Fruit fly (Drosophila melanogaster) whole organism, embryonic: ENCODE results near the gene CG44836.

Experiments used
- ATbp ChIP-seq: fragments of 200-800 bp; sonication (Bioruptor generic); optimal IDR thresholded peaks from 2 replicates; lab custom pipeline; 2017; ENCODE audit warnings: missing biosample characterization, mild to moderate bottlenecking, missing genetic modification characterization, missing genetic modification reagents
- Adf1 ChIP-seq: fragments of 200-800 bp; sonication (Bioruptor generic); IDR thresholded peaks from 2 replicates; pipeline ENCODE4 v1.3.6; 2022; ENCODE audit warnings: missing biosample characterization, missing genetic modification characterization
- Asciz ChIP-seq: fragments of 200-800 bp; sonication (Bioruptor generic); optimal IDR thresholded peaks from 2 replicates; lab custom pipeline; 2017; ENCODE audit warnings: missing biosample characterization, mild to moderate bottlenecking, missing genetic modification characterization, missing genetic modification reagents
- CG10565 ChIP-seq: fragments of 200-800 bp; sonication (Bioruptor generic); optimal IDR thresholded peaks from 3 replicates; lab custom pipeline; 2016; ENCODE audit warnings: missing biosample characterization, mild to moderate bottlenecking, missing genetic modification characterization
- CG11093 ChIP-seq: fragments of 200-800 bp; sonication (Bioruptor generic); IDR thresholded peaks from 3 replicates; pipeline ENCODE4 v1.3.6; 2022; ENCODE audit warnings: missing biosample characterization, missing genetic modification characterization
- CG11456 ChIP-seq: fragments of 200-800 bp; sonication (Bioruptor generic); IDR thresholded peaks from 3 replicates; pipeline ENCODE4 v1.3.6; 2022; ENCODE audit warnings: missing biosample characterization, missing genetic modification characterization
- CG11504 ChIP-seq: fragments of 200-800 bp; sonication (Bioruptor generic); optimal IDR thresholded peaks from 3 replicates; lab custom pipeline; 2019; ENCODE audit warnings: missing biosample characterization, mild to moderate bottlenecking, missing genetic modification characterization, moderate library complexity
- CG13287 ChIP-seq: fragments of 200-800 bp; sonication (Bioruptor generic); IDR thresholded peaks from 2 replicates; pipeline ENCODE4 v1.3.6; 2022; ENCODE audit warnings: missing biosample characterization, missing genetic modification characterization; ENCODE audit not compliant: partially characterized antibody
- CG13775 ChIP-seq: fragments of 200-800 bp; sonication (Bioruptor generic); optimal IDR thresholded peaks from 3 replicates; lab custom pipeline; 2017; ENCODE audit warnings: missing biosample characterization, mild to moderate bottlenecking, missing genetic modification characterization
- CG18619 ChIP-seq: fragments of 200-800 bp; sonication (Bioruptor generic); optimal IDR thresholded peaks from 3 replicates; lab custom pipeline; 2017; ENCODE audit warnings: missing biosample characterization, mild to moderate bottlenecking, missing genetic modification characterization
- CG2678 ChIP-seq: fragments of 200-800 bp; sonication (Bioruptor generic); optimal IDR thresholded peaks from 3 replicates; lab custom pipeline; 2019; ENCODE audit warnings: missing biosample characterization, mild to moderate bottlenecking, missing genetic modification characterization, moderate library complexity
- CG31388 ChIP-seq: fragments of 200-800 bp; sonication (Bioruptor generic); optimal IDR thresholded peaks from 2 replicates; lab custom pipeline; 2016; ENCODE audit warnings: missing biosample characterization, missing genetic modification characterization
- CG32767 ChIP-seq: fragments of 200-800 bp; sonication (Bioruptor generic); IDR thresholded peaks from 2 replicates; pipeline ENCODE4 v1.3.6; 2022; ENCODE audit warnings: missing biosample characterization, missing genetic modification characterization
- CG3726 ChIP-seq: fragments of 200-800 bp; sonication (Bioruptor generic); IDR thresholded peaks from 3 replicates; pipeline ENCODE4, ENCODE4 v1.3.6; 2022; ENCODE audit warnings: missing biosample characterization, missing genetic modification characterization
- CG3847 ChIP-seq: fragments of 200-800 bp; sonication (Bioruptor generic); IDR thresholded peaks from 2 replicates; pipeline ENCODE4 v1.3.6; 2022; ENCODE audit warnings: missing biosample characterization, missing genetic modification characterization
- CG6765 ChIP-seq: fragments of 200-800 bp; sonication (Bioruptor generic); optimal IDR thresholded peaks from 3 replicates; lab custom pipeline; 2017; ENCODE audit warnings: missing biosample characterization, mild to moderate bottlenecking, missing genetic modification characterization
- CG9817 ChIP-seq: fragments of 200-800 bp; sonication (Bioruptor generic); optimal IDR thresholded peaks from 2 replicates; lab custom pipeline; 2018; ENCODE audit warnings: missing biosample characterization, mild to moderate bottlenecking, missing genetic modification characterization, moderate library complexity
- CG9876 ChIP-seq: fragments of 200-800 bp; sonication (Bioruptor generic); optimal IDR thresholded peaks from 2 replicates; lab custom pipeline; 2016; ENCODE audit warnings: missing biosample characterization, missing genetic modification characterization
- Dad ChIP-seq: fragments of 200-800 bp; sonication (Bioruptor generic); optimal IDR thresholded peaks from 3 replicates; lab custom pipeline; 2016; ENCODE audit warnings: missing biosample characterization, missing genetic modification characterization
- Eip74EF ChIP-seq, 2 experiments: fragments of 200-800 bp in 1 of 2; fragments of >200 bp in 1 of 2; sonication (Bioruptor generic) in 1 of 2; optimal IDR thresholded peaks; 2 replicates each; lab custom pipeline; 2017 to 2019; ENCODE audit warnings: missing biosample characterization in 2 of 2, missing genetic modification characterization in 2 of 2, mild to moderate bottlenecking in 1 of 2, moderate library complexity in 1 of 2
- Elba2 ChIP-seq: fragments of 200-800 bp; sonication (Bioruptor generic); optimal IDR thresholded peaks from 3 replicates; lab custom pipeline; 2016; ENCODE audit warnings: missing biosample characterization, missing genetic modification characterization
- Fer3 ChIP-seq: fragments of 200-800 bp; sonication (Bioruptor generic); optimal IDR thresholded peaks from 2 replicates; lab custom pipeline; 2018; ENCODE audit warnings: missing biosample characterization, mild to moderate bottlenecking, missing genetic modification characterization, moderate library complexity
- H2.0 ChIP-seq: fragments of 200-800 bp; sonication (Bioruptor generic); IDR thresholded peaks from 2 replicates; pipeline ENCODE4 v1.3.6; 2022; ENCODE audit warnings: missing biosample characterization, missing genetic modification characterization
- HHEX ChIP-seq: fragments of 200-800 bp; sonication (Bioruptor generic); optimal IDR thresholded peaks from 3 replicates; lab custom pipeline; 2017; ENCODE audit warnings: missing biosample characterization, mild to moderate bottlenecking, missing genetic modification characterization, missing genetic modification reagents
- Meics ChIP-seq: fragments of 200-800 bp; sonication (Bioruptor generic); optimal IDR thresholded peaks from 2 replicates; lab custom pipeline; 2017; ENCODE audit warnings: missing biosample characterization, mild to moderate bottlenecking, missing genetic modification characterization
- NC2β ChIP-seq: fragments of 200-800 bp; sonication (Bioruptor generic); optimal IDR thresholded peaks from 2 replicates; lab custom pipeline; 2016; ENCODE audit warnings: missing biosample characterization, missing genetic modification characterization
- Neu2 ChIP-seq: fragments of 200-800 bp; sonication (Bioruptor generic); optimal IDR thresholded peaks from 3 replicates; lab custom pipeline; 2016; ENCODE audit warnings: missing biosample characterization, missing genetic modification characterization, borderline replicate concordance
- Six4 ChIP-seq: fragments of 200-800 bp; sonication (Bioruptor generic); optimal IDR thresholded peaks from 2 replicates; lab custom pipeline; 2016; ENCODE audit warnings: missing biosample characterization, missing genetic modification characterization
- Stat92E ChIP-seq, 3 experiments: fragments of >200 bp in 2 of 3; fragments of 200-800 bp in 1 of 3; sonication (Bioruptor generic) in 1 of 3; optimal IDR thresholded peaks; 2 replicates each; lab custom pipeline; 2017 to 2019; ENCODE audit warnings: missing biosample characterization in 3 of 3, missing genetic modification characterization in 3 of 3, mild to moderate bottlenecking in 1 of 3, moderate library complexity in 1 of 3
- Tbp ChIP-seq: fragments of >200 bp; optimal IDR thresholded peaks from 2 replicates; lab custom pipeline; 2018; ENCODE audit warnings: missing biosample characterization, missing genetic modification characterization
- Xrp1 ChIP-seq: fragments of 200-800 bp; sonication (Bioruptor generic); IDR thresholded peaks from 2 replicates; pipeline ENCODE4 v1.3.6; 2022; ENCODE audit warnings: missing biosample characterization, missing genetic modification characterization
- YL-1 ChIP-seq: fragments of 200-800 bp; sonication (Bioruptor generic); optimal IDR thresholded peaks from 3 replicates; lab custom pipeline; 2017; ENCODE audit warnings: missing biosample characterization, mild to moderate bottlenecking, missing genetic modification characterization
- ab ChIP-seq: fragments of 200-800 bp; sonication (Bioruptor generic); optimal IDR thresholded peaks from 2 replicates; lab custom pipeline; 2016; ENCODE audit warnings: missing biosample characterization, missing genetic modification characterization
- abd-A ChIP-seq: fragments of 200-800 bp; sonication (Bioruptor generic); optimal IDR thresholded peaks from 3 replicates; lab custom pipeline; 2019; ENCODE audit warnings: missing biosample characterization, mild to moderate bottlenecking, missing genetic modification characterization, moderate library complexity
- aop ChIP-seq: fragments of 200-800 bp; sonication (Bioruptor generic); IDR thresholded peaks from 2 replicates; pipeline ENCODE4 v1.3.6; 2022; ENCODE audit warnings: missing biosample characterization, missing genetic modification characterization
- cato ChIP-seq: fragments of 200-800 bp; sonication (Bioruptor generic); optimal IDR thresholded peaks from 2 replicates; lab custom pipeline; 2016; ENCODE audit warnings: missing biosample characterization, missing genetic modification characterization, borderline replicate concordance
- cg ChIP-seq: fragments of 200-800 bp; sonication (Bioruptor generic); optimal IDR thresholded peaks from 3 replicates; lab custom pipeline; 2019; ENCODE audit warnings: missing biosample characterization, mild to moderate bottlenecking, missing genetic modification characterization, moderate library complexity
- ci ChIP-seq: fragments of 200-800 bp; sonication (Bioruptor generic); IDR thresholded peaks from 3 replicates; pipeline ENCODE4 v1.3.6; 2022; ENCODE audit warnings: missing biosample characterization, missing genetic modification characterization
- croc ChIP-seq: fragments of 200-800 bp; sonication (Bioruptor generic); conservative IDR thresholded peaks from 3 replicates; pipeline ENCODE4 v1.3.6; 2022; ENCODE audit warnings: missing biosample characterization, missing genetic modification characterization
- crol ChIP-seq: fragments of 200-800 bp; sonication (Bioruptor generic); IDR thresholded peaks from 2 replicates; pipeline ENCODE4 v1.3.6; 2022; ENCODE audit warnings: missing biosample characterization, missing genetic modification characterization
- dmrt11E ChIP-seq: fragments of 200-800 bp; sonication (Bioruptor generic); optimal IDR thresholded peaks from 3 replicates; lab custom pipeline; 2018; ENCODE audit warnings: missing biosample characterization, mild to moderate bottlenecking, missing genetic modification characterization, moderate library complexity
- lab ChIP-seq: fragments of 200-800 bp; sonication (Bioruptor generic); optimal IDR thresholded peaks from 3 replicates; lab custom pipeline; 2017; ENCODE audit warnings: missing biosample characterization, missing genetic modification characterization, mild to moderate bottlenecking, moderate library complexity, missing genetic modification reagents
- lilli ChIP-seq: fragments of 200-800 bp; sonication (Bioruptor generic); optimal IDR thresholded peaks from 3 replicates; lab custom pipeline; 2016; ENCODE audit warnings: missing biosample characterization, missing genetic modification characterization
- lov ChIP-seq, 2 experiments: fragments of 200-800 bp in 1 of 2; fragments of >200 bp in 1 of 2; sonication (Bioruptor generic) in 1 of 2; IDR thresholded peaks in 1 of 2; optimal IDR thresholded peaks in 1 of 2; 2 replicates in 1 of 2; 3 replicates in 1 of 2; pipeline versions ENCODE4 v1.3.6 to Lab custom; 2017 to 2022; ENCODE audit warnings: missing biosample characterization in 1 of 2, missing genetic modification characterization in 1 of 2
- nmo ChIP-seq: fragments of 200-800 bp; sonication (Bioruptor generic); optimal IDR thresholded peaks from 2 replicates; lab custom pipeline; 2018; ENCODE audit warnings: missing biosample characterization, mild to moderate bottlenecking, missing genetic modification characterization, moderate library complexity
- oc ChIP-seq: fragments of 200-800 bp; sonication (Bioruptor generic); optimal IDR thresholded peaks from 2 replicates; lab custom pipeline; 2018; ENCODE audit warnings: missing biosample characterization, mild to moderate bottlenecking, missing genetic modification characterization, moderate library complexity
- onecut ChIP-seq: fragments of 200-800 bp; sonication (Bioruptor generic); IDR thresholded peaks from 2 replicates; pipeline ENCODE4 v1.3.6; 2022; ENCODE audit warnings: missing biosample characterization, missing genetic modification characterization
- pfk ChIP-seq: fragments of 200-800 bp; sonication (Bioruptor generic); optimal IDR thresholded peaks from 2 replicates; lab custom pipeline; 2018; ENCODE audit warnings: missing biosample characterization, mild to moderate bottlenecking, missing genetic modification characterization, moderate library complexity
- phol ChIP-seq: fragments of 200-800 bp; sonication (Bioruptor generic); optimal IDR thresholded peaks from 3 replicates; lab custom pipeline; 2018; ENCODE audit warnings: missing biosample characterization, mild to moderate bottlenecking, missing genetic modification characterization, moderate library complexity
- sug ChIP-seq: fragments of 200-800 bp; optimal IDR thresholded peaks from 2 replicates; lab custom pipeline; 2019; ENCODE audit warnings: missing biosample characterization, mild to moderate bottlenecking, missing genetic modification characterization, moderate library complexity

The CG44836 gene

dm6 chr3L:16359219-16359748, 40.8 kb downstream of the CG44836 start, which contains the start of gene ringer:
TSS of gene ringer (minus strand) at chr3L:16359428.
- peak; percentile 33 for TF ChIP-seq Meics (GFP tag; lab: Kevin White, UChicago)
- TF ChIP-seq oc (tag; lab: Kevin White, UChicago), result no peak
- no peak for TF ChIP-seq ab (GFP tag; lab: Kevin White, UChicago)
- TF ChIP-seq CG10565, result no peak
- TF ChIP-seq CG32767 (GFP tag; lab: Robert Waterston, UW), result no peak
- no peak for TF ChIP-seq CG3847 (GFP tag; lab: Robert Waterston, UW)
- no peak for TF ChIP-seq abd-A (tag; lab: Kevin White, UChicago)
- no peak for TF ChIP-seq cato (GFP tag; lab: Kevin White, UChicago)
- no peak for TF ChIP-seq Tbp (GFP tag; lab: Kevin White, UChicago)
- TF ChIP-seq HHEX (GFP tag; lab: Kevin White, UChicago), result peak; percentile 34
- TF ChIP-seq Six4, result no peak
- peak; percentile 16 for TF ChIP-seq CG2678 (tag; lab: Kevin White, UChicago)
- TF ChIP-seq ci (GFP tag; lab: Robert Waterston, UW), result no peak
- no peak for TF ChIP-seq CG11456 (GFP tag; lab: Robert Waterston, UW)
- no peak for TF ChIP-seq Eip74EF (GFP tag; optimal IDR thresholded peaks at IDR 0.05; lab: Kevin White, UChicago)
- TF ChIP-seq Stat92E (GFP tag; optimal IDR thresholded peaks at IDR 0.05; lab: Kevin White, UChicago), result no peak
- TF ChIP-seq CG3726 (GFP tag; lab: Robert Waterston, UW), result no peak
- no peak for TF ChIP-seq YL-1 (GFP tag; lab: Kevin White, UChicago)
- no peak for TF ChIP-seq Dad
- TF ChIP-seq Fer3 (tag; lab: Kevin White, UChicago), result peak; percentile 6
- peak; percentile 31 for TF ChIP-seq lilli
- TF ChIP-seq CG11504 (tag; lab: Kevin White, UChicago), result no peak
- TF ChIP-seq Xrp1 (GFP tag; lab: Robert Waterston, UW), result no peak
- TF ChIP-seq cg (GFP tag; lab: Kevin White, UChicago), result no peak
- no peak for TF ChIP-seq NC2β (GFP tag; lab: Kevin White, UChicago)
- no peak for TF ChIP-seq pfk (GFP tag; lab: Kevin White, UChicago)
- no peak for TF ChIP-seq H2.0
- no peak for TF ChIP-seq CG31388
- peak; percentile 25 for TF ChIP-seq sug (tag; lab: Kevin White, UChicago)
- peak; percentile 10 for TF ChIP-seq CG18619 (GFP tag; lab: Kevin White, UChicago)
- TF ChIP-seq CG11093, result no peak
- no peak for TF ChIP-seq Asciz (GFP tag; lab: Kevin White, UChicago)
- TF ChIP-seq Adf1, result peak; percentile 8; the same call in 1 of the 2 replicates
- TF ChIP-seq ATbp, result no peak
- TF ChIP-seq dmrt11E (tag; lab: Kevin White, UChicago), result no peak
- TF ChIP-seq CG9817 (tag; lab: Kevin White, UChicago), result no peak
- TF ChIP-seq lab, result peak; percentile 12
- no peak for TF ChIP-seq lov (optimal IDR thresholded peaks at IDR 0.05; lab: Kevin White, UChicago)
- TF ChIP-seq lov (GFP tag; IDR thresholded peaks at IDR 0.05; lab: Robert Waterston, UW), result no peak
- TF ChIP-seq croc (GFP tag; lab: Robert Waterston, UW), result no peak
- no peak for TF ChIP-seq CG13775
- TF ChIP-seq Elba2 (GFP tag; lab: Kevin White, UChicago), result no peak
- TF ChIP-seq CG6765 (GFP tag; lab: Kevin White, UChicago), result no peak
- no peak for TF ChIP-seq aop (GFP tag; lab: Robert Waterston, UW)
- no peak for TF ChIP-seq nmo (GFP tag; lab: Kevin White, UChicago)
- no peak for TF ChIP-seq crol (GFP tag; lab: Robert Waterston, UW)
- no peak for TF ChIP-seq CG9876 (GFP tag; lab: Kevin White, UChicago)
- TF ChIP-seq Neu2 (GFP tag; lab: Kevin White, UChicago), result no peak
- TF ChIP-seq onecut, result no peak
- TF ChIP-seq phol, result no peak
- TF ChIP-seq CG13287 (GFP tag; lab: Robert Waterston, UW), result no peak; the same call in 1 of the 2 replicates
